Worm (Caenorhabditis elegans) whole organism, L4/young adult: Measurements from ENCODE around the gene str-46.

Source experiments
- W03F9.2 ChIP-seq: fragments of 150-350 bp; optimal IDR thresholded peaks from 2 replicates; lab custom pipeline; 2014; ENCODE audit warnings: missing biosample characterization, missing genetic modification characterization
- him-1 ChIP-seq: sonication (generic microtip); optimal IDR thresholded peaks from 2 replicates; lab custom pipeline; 2016; ENCODE audit warnings: missing genotype, missing genetic modification reagents, missing genetic modification characterization, missing compliant biosample characterization

DNA sequence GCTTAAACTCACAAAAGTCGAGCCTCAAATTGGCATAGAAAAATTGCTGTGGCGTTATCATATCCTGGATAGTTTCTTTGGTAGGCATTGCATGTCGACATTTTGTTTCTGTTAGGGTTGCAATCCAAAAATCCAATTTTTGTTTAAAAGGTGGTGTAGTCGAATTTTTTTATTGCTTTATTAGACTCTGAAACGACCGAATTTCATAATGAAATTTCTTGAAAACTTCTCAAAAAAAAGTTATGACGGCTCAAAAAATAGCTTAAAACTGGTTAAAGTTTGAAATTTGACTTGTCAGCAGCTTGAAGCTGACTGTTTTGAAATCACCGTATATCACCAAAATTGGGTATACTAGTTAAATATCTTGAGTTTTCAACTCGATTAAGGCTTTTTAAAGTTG, 41.6 kb upstream of the str-46 start, which contains the start of gene srw-143:
- TF ChIP-seq him-1 (tag; lab: Kevin White, UChicago): no peak
- TF ChIP-seq W03F9.2: no peak
